Fruit fly (Drosophila melanogaster) whole organism, adult: ENCODE measurements around the gene CG42238.

Experiments used
- CG12768 ChIP-seq: fragments of 200-800 bp; sonication (Bioruptor generic); optimal IDR thresholded peaks from 2 replicates; lab custom pipeline; 2017; ENCODE audit warnings: missing biosample characterization, missing genetic modification characterization, mild to moderate bottlenecking, moderate library complexity, missing genetic modification reagents
- CG14711 ChIP-seq: fragments of 200-800 bp; sonication (Bioruptor generic); optimal IDR thresholded peaks from 2 replicates; lab custom pipeline; 2018; ENCODE audit warnings: missing biosample characterization, mild to moderate bottlenecking, missing genetic modification characterization, moderate library complexity
- CG33017 ChIP-seq: fragments of 200-800 bp; sonication (Bioruptor generic); optimal IDR thresholded peaks from 2 replicates; lab custom pipeline; 2018; ENCODE audit warnings: missing biosample characterization, mild to moderate bottlenecking, missing genetic modification characterization, moderate library complexity
- CG5204 ChIP-seq: fragments of 200-800 bp; sonication (Bioruptor generic); optimal IDR thresholded peaks from 2 replicates; lab custom pipeline; 2016; ENCODE audit warnings: missing biosample characterization, missing genetic modification characterization
- cic ChIP-seq: fragments of 200-800 bp; sonication (Bioruptor generic); optimal IDR thresholded peaks from 2 replicates; lab custom pipeline; 2017; ENCODE audit warnings: missing biosample characterization, mild to moderate bottlenecking, missing genetic modification characterization, moderate library complexity
- cnc ChIP-seq, 2 experiments: fragments of >200 bp; optimal IDR thresholded peaks; 2 replicates each; lab custom pipeline; 2017
- kay ChIP-seq: fragments of 200-800 bp; sonication (Bioruptor generic); peaks from one replicate; lab custom pipeline; 2016; ENCODE audit warnings: missing biosample characterization, missing genetic modification characterization, borderline replicate concordance
- tj ChIP-seq: fragments of 200-800 bp; sonication (Bioruptor generic); optimal IDR thresholded peaks from 3 replicates; lab custom pipeline; 2017; ENCODE audit warnings: missing biosample characterization, mild to moderate bottlenecking, missing genetic modification characterization, moderate library complexity

- TF ChIP-seq cnc (optimal IDR thresholded peaks at IDR 0.05; lab: Kevin White, UChicago): no peak
- no peak for TF ChIP-seq kay
- TF ChIP-seq cic: no peak
- TF ChIP-seq CG14711 (tag; lab: Kevin White, UChicago): no peak
- TF ChIP-seq CG12768: no peak
- no peak for TF ChIP-seq CG33017 (tag; lab: Kevin White, UChicago)
- TF ChIP-seq CG5204 (GFP tag; lab: Kevin White, UChicago): no peak
- TF ChIP-seq tj (GFP tag; lab: Kevin White, UChicago): no peak
Measured at dm6 chr2L:20965001-20965400, 87.0 kb downstream of the CG42238 start.
